Fruit fly (Drosophila melanogaster) whole organism, embryonic: ENCODE data around the gene msd1.

Source experiments
- Atf-2 ChIP-seq: fragments of 200-800 bp; sonication (Bioruptor generic); optimal IDR thresholded peaks from 2 replicates; lab custom pipeline; 2016; ENCODE audit warnings: missing biosample characterization, missing genetic modification characterization
- Atf3 ChIP-seq: fragments of 200-800 bp; sonication (Bioruptor generic); optimal IDR thresholded peaks from 3 replicates; lab custom pipeline; 2016; ENCODE audit warnings: missing biosample characterization, missing genetic modification characterization
- BEAF-32 ChIP-seq: fragments of 200-800 bp; sonication (Bioruptor generic); optimal IDR thresholded peaks from 3 replicates; lab custom pipeline; 2017; ENCODE audit warnings: missing biosample characterization, missing genetic modification characterization, mild to moderate bottlenecking, moderate library complexity, missing genetic modification reagents
- Bgb ChIP-seq: fragments of 200-800 bp; sonication (Bioruptor generic); IDR thresholded peaks from 2 replicates; pipeline ENCODE4 v1.3.6; 2022; ENCODE audit warnings: missing biosample characterization, missing genetic modification characterization; ENCODE audit not compliant: partially characterized antibody
- BtbVII ChIP-seq: fragments of 200-800 bp; sonication (Bioruptor generic); optimal IDR thresholded peaks from 3 replicates; lab custom pipeline; 2017; ENCODE audit warnings: missing biosample characterization, mild to moderate bottlenecking, missing genetic modification characterization
- CG10147 ChIP-seq: fragments of 200-800 bp; sonication (Bioruptor generic); optimal IDR thresholded peaks from 2 replicates; lab custom pipeline; 2019; ENCODE audit warnings: missing biosample characterization, mild to moderate bottlenecking, missing genetic modification characterization, moderate library complexity
- CG10431 ChIP-seq: fragments of 200-800 bp; sonication (Bioruptor generic); optimal IDR thresholded peaks from 3 replicates; lab custom pipeline; 2018; ENCODE audit warnings: missing biosample characterization, mild to moderate bottlenecking, missing genetic modification characterization
- CG12155 ChIP-seq: fragments of 200-800 bp; sonication (Bioruptor generic); optimal IDR thresholded peaks from 3 replicates; lab custom pipeline; 2016; ENCODE audit warnings: missing biosample characterization, missing genetic modification characterization
- CG12942 ChIP-seq: fragments of 200-800 bp; sonication (Bioruptor generic); optimal IDR thresholded peaks from 3 replicates; lab custom pipeline; 2016; ENCODE audit warnings: missing biosample characterization, missing genetic modification characterization
- CG14667 ChIP-seq: fragments of 200-800 bp; sonication (Bioruptor generic); IDR thresholded peaks from 2 replicates; pipeline ENCODE4 v1.3.6; 2022; ENCODE audit warnings: missing biosample characterization, missing genetic modification characterization
- CG14860 ChIP-seq: fragments of 200-800 bp; sonication (Bioruptor generic); IDR thresholded peaks from 3 replicates; pipeline ENCODE4 v1.3.6; 2022; ENCODE audit warnings: missing biosample characterization, missing genetic modification characterization; ENCODE audit not compliant: partially characterized antibody
- CG17612 ChIP-seq: fragments of 200-800 bp; sonication (Bioruptor generic); IDR thresholded peaks from 2 replicates; pipeline ENCODE4 v1.3.6; 2022; ENCODE audit warnings: missing biosample characterization, missing genetic modification characterization
- CG17829 ChIP-seq: fragments of 200-800 bp; optimal IDR thresholded peaks from 2 replicates; lab custom pipeline; 2019; ENCODE audit warnings: missing biosample characterization, mild to moderate bottlenecking, missing genetic modification characterization, moderate library complexity
- CG2120 ChIP-seq: fragments of 200-800 bp; sonication (Bioruptor generic); optimal IDR thresholded peaks from 3 replicates; lab custom pipeline; 2016; ENCODE audit warnings: missing biosample characterization, missing genetic modification characterization
- CG2875 ChIP-seq: fragments of 200-800 bp; sonication (Bioruptor generic); optimal IDR thresholded peaks from 2 replicates; lab custom pipeline; 2017; ENCODE audit warnings: missing biosample characterization, mild to moderate bottlenecking, missing genetic modification characterization, missing genetic modification reagents
- CG31365 ChIP-seq: fragments of 200-800 bp; sonication (Bioruptor generic); optimal IDR thresholded peaks from 2 replicates; lab custom pipeline; 2018; ENCODE audit warnings: missing biosample characterization, mild to moderate bottlenecking, missing genetic modification characterization
- CG3281 ChIP-seq: fragments of 200-800 bp; sonication (Bioruptor generic); optimal IDR thresholded peaks from 3 replicates; lab custom pipeline; 2017; ENCODE audit warnings: missing biosample characterization, mild to moderate bottlenecking, missing genetic modification characterization
- CG34376 ChIP-seq: fragments of 200-800 bp; sonication (Bioruptor generic); optimal IDR thresholded peaks from 2 replicates; lab custom pipeline; 2018; ENCODE audit warnings: missing biosample characterization, mild to moderate bottlenecking, missing genetic modification characterization
- CG4707 ChIP-seq: fragments of 200-800 bp; sonication (Bioruptor generic); optimal IDR thresholded peaks from 2 replicates; lab custom pipeline; 2018; ENCODE audit warnings: missing biosample characterization, mild to moderate bottlenecking, missing genetic modification characterization, moderate library complexity
- CG4820 ChIP-seq: fragments of 200-800 bp; sonication (Bioruptor generic); optimal IDR thresholded peaks from 3 replicates; lab custom pipeline; 2016; ENCODE audit warnings: missing biosample characterization, missing genetic modification characterization
- CG6272 ChIP-seq: fragments of 200-800 bp; sonication (Bioruptor generic); IDR thresholded peaks from 2 replicates; pipeline ENCODE4 v1.3.6; 2022; ENCODE audit warnings: missing biosample characterization, missing genetic modification characterization
- CG6765 ChIP-seq: fragments of 200-800 bp; sonication (Bioruptor generic); optimal IDR thresholded peaks from 3 replicates; lab custom pipeline; 2017; ENCODE audit warnings: missing biosample characterization, mild to moderate bottlenecking, missing genetic modification characterization
- CG8924 ChIP-seq: fragments of 200-800 bp; optimal IDR thresholded peaks from 3 replicates; lab custom pipeline; 2019; ENCODE audit warnings: missing biosample characterization, mild to moderate bottlenecking, missing genetic modification characterization, moderate library complexity
- CHES-1-like ChIP-seq: fragments of 200-800 bp; sonication (Bioruptor generic); optimal IDR thresholded peaks from 2 replicates; lab custom pipeline; 2016; ENCODE audit warnings: missing biosample characterization, missing genetic modification characterization
- ERR ChIP-seq: fragments of 200-800 bp; sonication (Bioruptor generic); optimal IDR thresholded peaks from 2 replicates; lab custom pipeline; 2016; ENCODE audit warnings: missing biosample characterization, missing genetic modification characterization
- Fer1 ChIP-seq: fragments of 200-800 bp; sonication (Bioruptor generic); optimal IDR thresholded peaks from 2 replicates; lab custom pipeline; 2017; ENCODE audit warnings: missing biosample characterization, mild to moderate bottlenecking, missing genetic modification characterization
- Gsc ChIP-seq: fragments of 200-800 bp; sonication (Bioruptor generic); IDR thresholded peaks from 2 replicates; pipeline ENCODE4 v1.3.6; 2022; ENCODE audit warnings: missing biosample characterization, missing genetic modification characterization
- Gug ChIP-seq: fragments of 200-800 bp; sonication (Bioruptor generic); IDR thresholded peaks from 4 replicates; pipeline ENCODE4 v1.3.6; 2022; ENCODE audit warnings: missing biosample characterization, missing genetic modification characterization
- HmgD ChIP-seq: fragments of 200-800 bp; sonication (Bioruptor generic); optimal IDR thresholded peaks from 3 replicates; lab custom pipeline; 2016; ENCODE audit warnings: missing biosample characterization, missing genetic modification characterization
- Hr39 ChIP-seq: fragments of >200 bp; optimal IDR thresholded peaks from 2 replicates; lab custom pipeline; 2017
- Six4 ChIP-seq: fragments of 200-800 bp; sonication (Bioruptor generic); optimal IDR thresholded peaks from 2 replicates; lab custom pipeline; 2016; ENCODE audit warnings: missing biosample characterization, missing genetic modification characterization
- Sry-δ ChIP-seq: fragments of 200-800 bp; sonication (Bioruptor generic); optimal IDR thresholded peaks from 2 replicates; lab custom pipeline; 2016; ENCODE audit warnings: missing biosample characterization, missing genetic modification characterization
- Ssrp ChIP-seq: fragments of 200-800 bp; sonication (Bioruptor generic); optimal IDR thresholded peaks from 2 replicates; lab custom pipeline; 2018; ENCODE audit warnings: missing biosample characterization, mild to moderate bottlenecking, missing genetic modification characterization, moderate library complexity
- Trl ChIP-seq, 3 experiments: fragments of >200 bp in 2 of 3; fragments of 200-800 bp in 1 of 3; sonication (Bioruptor generic) in 1 of 3; optimal IDR thresholded peaks; 2 replicates in 1 of 3; 3 replicates in 2 of 3; lab custom pipeline; 2016 to 2017; ENCODE audit warnings: missing biosample characterization in 1 of 3, missing genetic modification characterization in 1 of 3
- ash1 ChIP-seq: fragments of 200-800 bp; sonication (Bioruptor generic); optimal IDR thresholded peaks from 2 replicates; lab custom pipeline; 2018; ENCODE audit warnings: missing biosample characterization, mild to moderate bottlenecking, missing genetic modification characterization
- bbx ChIP-seq: fragments of 200-800 bp; sonication (Bioruptor generic); IDR thresholded peaks from 2 replicates; pipeline ENCODE4 v1.3.6; 2022; ENCODE audit warnings: missing biosample characterization, missing genetic modification characterization; ENCODE audit not compliant: partially characterized antibody
- crc ChIP-seq: fragments of 200-800 bp; sonication (Bioruptor generic); optimal IDR thresholded peaks from 2 replicates; lab custom pipeline; 2016; ENCODE audit warnings: missing biosample characterization, missing genetic modification characterization
- disco-r ChIP-seq: fragments of 200-800 bp; sonication (Bioruptor generic); optimal IDR thresholded peaks from 2 replicates; lab custom pipeline; 2016; ENCODE audit warnings: missing biosample characterization, missing genetic modification characterization
- gcm2 ChIP-seq: fragments of 200-800 bp; sonication (Bioruptor generic); optimal IDR thresholded peaks from 2 replicates; lab custom pipeline; 2016; ENCODE audit warnings: missing biosample characterization, missing genetic modification characterization
- jumu ChIP-seq: fragments of 200-800 bp; sonication (Bioruptor generic); optimal IDR thresholded peaks from 3 replicates; lab custom pipeline; 2016; ENCODE audit warnings: missing biosample characterization, missing genetic modification characterization
- lab ChIP-seq: fragments of 200-800 bp; sonication (Bioruptor generic); optimal IDR thresholded peaks from 3 replicates; lab custom pipeline; 2017; ENCODE audit warnings: missing biosample characterization, missing genetic modification characterization, mild to moderate bottlenecking, moderate library complexity, missing genetic modification reagents
- org-1 ChIP-seq: fragments of 200-800 bp; sonication (Bioruptor generic); optimal IDR thresholded peaks from 2 replicates; lab custom pipeline; 2017; ENCODE audit warnings: missing biosample characterization, missing genetic modification characterization
- otp ChIP-seq: fragments of 200-800 bp; sonication (Bioruptor generic); IDR thresholded peaks from 3 replicates; pipeline ENCODE4, ENCODE4 v1.3.6; 2022; ENCODE audit warnings: missing biosample characterization, missing genetic modification characterization
- peb ChIP-seq: fragments of 200-800 bp; sonication (Bioruptor generic); IDR thresholded peaks from 2 replicates; pipeline ENCODE4 v1.3.6; 2022; ENCODE audit warnings: missing biosample characterization, missing genetic modification characterization
- run ChIP-seq: fragments of 200-800 bp; sonication (Bioruptor generic); optimal IDR thresholded peaks from 3 replicates; lab custom pipeline; 2018; ENCODE audit warnings: missing biosample characterization, mild to moderate bottlenecking, missing genetic modification characterization
- sob ChIP-seq: fragments of 200-800 bp; sonication (Bioruptor generic); IDR thresholded peaks from 2 replicates; pipeline ENCODE4 v1.3.6; 2022; ENCODE audit warnings: missing biosample characterization, missing genetic modification characterization
- tll ChIP-seq, 2 experiments: fragments of 200-800 bp in 1 of 2; fragments of >200 bp in 1 of 2; sonication (Bioruptor generic) in 1 of 2; optimal IDR thresholded peaks; 2 replicates each; lab custom pipeline; 2017 to 2019; ENCODE audit warnings: missing biosample characterization in 2 of 2, missing genetic modification characterization in 2 of 2, mild to moderate bottlenecking in 1 of 2, moderate library complexity in 1 of 2
- ttk ChIP-seq: fragments of 200-800 bp; sonication (Bioruptor generic); IDR thresholded peaks from 2 replicates; pipeline ENCODE4 v2.1.2; 2022; ENCODE audit warnings: missing biosample characterization, missing genetic modification characterization
- vfl ChIP-seq: fragments of 200-800 bp; sonication (Bioruptor generic); optimal IDR thresholded peaks from 2 replicates; lab custom pipeline; 2016; ENCODE audit warnings: missing biosample characterization, missing genetic modification characterization
- vnd ChIP-seq: fragments of 200-800 bp; sonication (Bioruptor generic); IDR thresholded peaks from 3 replicates; pipeline ENCODE4 v1.3.6; 2022; ENCODE audit warnings: missing biosample characterization, missing genetic modification characterization; ENCODE audit not compliant: partially characterized antibody
- vvl ChIP-seq: fragments of 200-800 bp; sonication (Bioruptor generic); IDR thresholded peaks from 2 replicates; pipeline ENCODE4 v1.3.6; 2022; ENCODE audit warnings: missing biosample characterization, missing genetic modification characterization

Gene msd1

dm6 chr3L:1295693-1296092 lies 35.9 kb upstream of the msd1 start, which contains the start of gene Rabex-5 (continued):
- no peak for TF ChIP-seq gcm2 (GFP tag; lab: Kevin White, UChicago)
- no peak for TF ChIP-seq ash1 (GFP tag; lab: Kevin White, UChicago)
- TF ChIP-seq CG14667 (GFP tag; lab: Robert Waterston, UW): no peak
- no peak for TF ChIP-seq crc (GFP tag; lab: Kevin White, UChicago)
- TF ChIP-seq CG6765: no peak
- peak; percentile 6 for TF ChIP-seq CG10147 (GFP tag; lab: Kevin White, UChicago)
- TF ChIP-seq run (tag; lab: Kevin White, UChicago): no peak
- TF ChIP-seq Gsc (GFP tag; lab: Robert Waterston, UW): no peak
- peak; percentile 97 for TF ChIP-seq Sry-δ (GFP tag; lab: Kevin White, UChicago)
- no peak for TF ChIP-seq CG6272 (GFP tag; lab: Robert Waterston, UW)
- TF ChIP-seq Bgb: peak; percentile 90
- no peak for TF ChIP-seq CG4707 (GFP tag; lab: Kevin White, UChicago)
- TF ChIP-seq CHES-1-like (GFP tag; lab: Kevin White, UChicago): peak; percentile 67
- TF ChIP-seq otp: no peak
- TF ChIP-seq vvl (GFP tag; lab: Robert Waterston, UW): peak; percentile 65; the same call in 1 of the 2 replicates
- TF ChIP-seq CG2120 (GFP tag; lab: Kevin White, UChicago): peak; percentile 77
- peak; percentile 89 for TF ChIP-seq BEAF-32 (GFP tag; lab: Kevin White, UChicago)
- no peak for TF ChIP-seq lab
- TF ChIP-seq CG8924 (tag; lab: Kevin White, UChicago): peak; percentile 23
- TF ChIP-seq sob: no peak
- no peak for TF ChIP-seq disco-r (GFP tag; lab: Kevin White, UChicago)
- no peak for TF ChIP-seq ERR (GFP tag; lab: Kevin White, UChicago)
- TF ChIP-seq CG3281 (GFP tag; lab: Kevin White, UChicago): no peak
- no peak for TF ChIP-seq tll (GFP tag; optimal IDR thresholded peaks at IDR 0.05; lab: Kevin White, UChicago)
- no peak for TF ChIP-seq Fer1 (GFP tag; lab: Kevin White, UChicago)
- TF ChIP-seq BtbVII (GFP tag; lab: Kevin White, UChicago): no peak
- TF ChIP-seq CG12155 (GFP tag; lab: Kevin White, UChicago): peak; percentile 45
- peak; percentile 73 for TF ChIP-seq vnd
- no peak for TF ChIP-seq jumu (GFP tag; lab: Kevin White, UChicago)
- TF ChIP-seq vfl (GFP tag; lab: Kevin White, UChicago): peak; percentile 7
- TF ChIP-seq CG12942 (GFP tag; lab: Kevin White, UChicago): no peak
- TF ChIP-seq ttk (GFP tag; lab: Robert Waterston, UW): no peak
- TF ChIP-seq CG17612 (GFP tag; lab: Robert Waterston, UW): no peak
- no peak for TF ChIP-seq peb (GFP tag; lab: Robert Waterston, UW)
- no peak for TF ChIP-seq CG4820 (GFP tag; lab: Kevin White, UChicago)
- TF ChIP-seq CG34376 (GFP tag; lab: Kevin White, UChicago): peak; percentile 34
- no peak for TF ChIP-seq Atf-2 (GFP tag; lab: Kevin White, UChicago)
- no peak for TF ChIP-seq CG10431 (GFP tag; lab: Kevin White, UChicago)
- TF ChIP-seq HmgD: peak; percentile 53
- no peak for TF ChIP-seq Hr39 (lab: Kevin White, UChicago)
- peak; percentile 48 for TF ChIP-seq CG17829 (tag; lab: Kevin White, UChicago)
- no peak for TF ChIP-seq Trl (optimal IDR thresholded peaks at IDR 0.05; lab: Kevin White, UChicago)
- peak; percentile 15 for TF ChIP-seq Trl (GFP tag; optimal IDR thresholded peaks at IDR 0.05; lab: Kevin White, UChicago)
- TF ChIP-seq Atf3 (GFP tag; lab: Kevin White, UChicago): no peak
- TF ChIP-seq CG2875: no peak
- TF ChIP-seq Ssrp (tag; lab: Kevin White, UChicago): no peak
- TF ChIP-seq CG14860 (GFP tag; lab: Robert Waterston, UW): peak; percentile 53; the same call in 2 of the 3 replicates
- TF ChIP-seq org-1 (GFP tag; lab: Kevin White, UChicago): no peak
- TF ChIP-seq Six4: no peak
- TF ChIP-seq bbx (GFP tag; lab: Robert Waterston, UW): peak; percentile 89
- no peak for TF ChIP-seq CG31365 (tag; lab: Kevin White, UChicago)
- TF ChIP-seq Gug (GFP tag; lab: Robert Waterston, UW): peak; percentile 52; the same call in 2 of the 4 replicates
